Fruit fly (Drosophila melanogaster) whole organism, embryonic: ENCODE data around the gene kek4.
A peak's percentile ranks its signal among the peaks of the same experiment; 100 is the strongest.

Source experiments
- Antp ChIP-seq: fragments of 200-800 bp; sonication (Bioruptor generic); optimal IDR thresholded peaks from 3 replicates; lab custom pipeline; 2016; ENCODE audit warnings: missing biosample characterization, missing genetic modification characterization
- Atf6 ChIP-seq: fragments of 200-800 bp; sonication (Bioruptor generic); IDR thresholded peaks from 2 replicates; pipeline ENCODE4 v1.3.6; 2022; ENCODE audit warnings: missing biosample characterization, missing genetic modification characterization
- B-H1 ChIP-seq: fragments of 200-800 bp; sonication (Bioruptor generic); IDR thresholded peaks from 3 replicates; pipeline ENCODE4 v1.3.6; 2022; ENCODE audit warnings: missing biosample characterization, missing genetic modification characterization
- CG10267 ChIP-seq: fragments of 200-800 bp; sonication (Bioruptor generic); optimal IDR thresholded peaks from 2 replicates; lab custom pipeline; 2018; ENCODE audit warnings: missing biosample characterization, mild to moderate bottlenecking, missing genetic modification characterization, moderate library complexity
- CG10431 ChIP-seq: fragments of 200-800 bp; sonication (Bioruptor generic); optimal IDR thresholded peaks from 3 replicates; lab custom pipeline; 2018; ENCODE audit warnings: missing biosample characterization, mild to moderate bottlenecking, missing genetic modification characterization
- CG10543 ChIP-seq: fragments of 200-800 bp; sonication (Bioruptor generic); optimal IDR thresholded peaks from 3 replicates; lab custom pipeline; 2017; ENCODE audit warnings: missing biosample characterization, mild to moderate bottlenecking, missing genetic modification characterization, moderate library complexity
- CG11456 ChIP-seq: fragments of 200-800 bp; sonication (Bioruptor generic); IDR thresholded peaks from 3 replicates; pipeline ENCODE4 v1.3.6; 2022; ENCODE audit warnings: missing biosample characterization, missing genetic modification characterization
- CG13296 ChIP-seq: fragments of 200-800 bp; sonication (Bioruptor generic); optimal IDR thresholded peaks from 3 replicates; lab custom pipeline; 2018; ENCODE audit warnings: missing biosample characterization, mild to moderate bottlenecking, missing genetic modification characterization
- CG13894 ChIP-seq: fragments of 200-800 bp; sonication (Bioruptor generic); optimal IDR thresholded peaks from 3 replicates; lab custom pipeline; 2018; ENCODE audit warnings: missing biosample characterization, mild to moderate bottlenecking, missing genetic modification characterization, moderate library complexity
- CG15479 ChIP-seq: fragments of 200-800 bp; sonication (Bioruptor generic); optimal IDR thresholded peaks from 3 replicates; lab custom pipeline; 2019; ENCODE audit warnings: missing biosample characterization, mild to moderate bottlenecking, missing genetic modification characterization, moderate library complexity
- CG16813 ChIP-seq: fragments of 200-800 bp; sonication (Bioruptor generic); IDR thresholded peaks from 3 replicates; pipeline ENCODE4 v1.3.6; 2022; ENCODE audit warnings: missing biosample characterization, missing genetic modification characterization; ENCODE audit not compliant: partially characterized antibody
- CG2120 ChIP-seq: fragments of 200-800 bp; sonication (Bioruptor generic); optimal IDR thresholded peaks from 3 replicates; lab custom pipeline; 2016; ENCODE audit warnings: missing biosample characterization, missing genetic modification characterization
- CG31365 ChIP-seq: fragments of 200-800 bp; sonication (Bioruptor generic); optimal IDR thresholded peaks from 2 replicates; lab custom pipeline; 2018; ENCODE audit warnings: missing biosample characterization, mild to moderate bottlenecking, missing genetic modification characterization
- CG3163 ChIP-seq: fragments of 200-800 bp; sonication (Bioruptor generic); optimal IDR thresholded peaks from 3 replicates; lab custom pipeline; 2016; ENCODE audit warnings: missing biosample characterization, missing genetic modification characterization
- CG34376 ChIP-seq: fragments of 200-800 bp; sonication (Bioruptor generic); optimal IDR thresholded peaks from 2 replicates; lab custom pipeline; 2018; ENCODE audit warnings: missing biosample characterization, mild to moderate bottlenecking, missing genetic modification characterization
- CG3838 ChIP-seq: fragments of 200-800 bp; sonication (Bioruptor generic); optimal IDR thresholded peaks from 3 replicates; lab custom pipeline; 2016; ENCODE audit warnings: missing biosample characterization, missing genetic modification characterization
- CG7745 ChIP-seq: fragments of 200-800 bp; sonication (Bioruptor generic); optimal IDR thresholded peaks from 2 replicates; lab custom pipeline; 2018; ENCODE audit warnings: missing biosample characterization, mild to moderate bottlenecking, missing genetic modification characterization, moderate library complexity
- CG8290 ChIP-seq, 3 experiments: fragments of 200-800 bp; sonication (Bioruptor generic); optimal IDR thresholded peaks; 2 replicates each; lab custom pipeline; 2016 to 2019; ENCODE audit warnings: missing biosample characterization in 3 of 3, missing genetic modification characterization in 3 of 3, mild to moderate bottlenecking in 2 of 3, moderate library complexity in 1 of 3
- CG9437 ChIP-seq: fragments of 200-800 bp; sonication (Bioruptor generic); optimal IDR thresholded peaks from 2 replicates; lab custom pipeline; 2018; ENCODE audit warnings: missing biosample characterization, mild to moderate bottlenecking, missing genetic modification characterization
- CkIIα-i1 ChIP-seq: fragments of 200-800 bp; sonication (Bioruptor generic); IDR thresholded peaks from 2 replicates; pipeline ENCODE4 v1.3.6; 2022; ENCODE audit warnings: missing biosample characterization, missing genetic modification characterization
- Dll ChIP-seq: fragments of 200-800 bp; sonication (Bioruptor generic); IDR thresholded peaks from 4 replicates; pipeline ENCODE4 v1.3.6; 2022; ENCODE audit warnings: missing biosample characterization, missing genetic modification characterization; ENCODE audit not compliant: partially characterized antibody
- H2.0 ChIP-seq: fragments of 200-800 bp; sonication (Bioruptor generic); IDR thresholded peaks from 2 replicates; pipeline ENCODE4 v1.3.6; 2022; ENCODE audit warnings: missing biosample characterization, missing genetic modification characterization
- NC2β ChIP-seq: fragments of 200-800 bp; sonication (Bioruptor generic); optimal IDR thresholded peaks from 2 replicates; lab custom pipeline; 2016; ENCODE audit warnings: missing biosample characterization, missing genetic modification characterization
- Nf-YB ChIP-seq: fragments of 200-800 bp; sonication (Bioruptor generic); optimal IDR thresholded peaks from 3 replicates; lab custom pipeline; 2019; ENCODE audit warnings: missing biosample characterization, mild to moderate bottlenecking, missing genetic modification characterization, moderate library complexity
- NfI ChIP-seq: fragments of 200-800 bp; sonication (Bioruptor generic); optimal IDR thresholded peaks from 3 replicates; lab custom pipeline; 2018; ENCODE audit warnings: missing biosample characterization, mild to moderate bottlenecking, missing genetic modification characterization, moderate library complexity
- Opbp ChIP-seq: fragments of 200-800 bp; sonication (Bioruptor generic); IDR thresholded peaks from 3 replicates; pipeline ENCODE4 v1.3.6; 2022; ENCODE audit warnings: missing biosample characterization, missing genetic modification characterization; ENCODE audit not compliant: partially characterized antibody
- Sry-β ChIP-seq: fragments of 200-800 bp; sonication (Bioruptor generic); optimal IDR thresholded peaks from 2 replicates; lab custom pipeline; 2018; ENCODE audit warnings: missing biosample characterization, mild to moderate bottlenecking, missing genetic modification characterization, moderate library complexity
- Sry-δ ChIP-seq: fragments of 200-800 bp; sonication (Bioruptor generic); optimal IDR thresholded peaks from 2 replicates; lab custom pipeline; 2016; ENCODE audit warnings: missing biosample characterization, missing genetic modification characterization
- TFAM ChIP-seq: fragments of 200-800 bp; sonication (Bioruptor generic); optimal IDR thresholded peaks from 2 replicates; lab custom pipeline; 2017; ENCODE audit warnings: missing biosample characterization, missing genetic modification characterization, inconsistent platforms
- al ChIP-seq: fragments of 200-800 bp; sonication (Bioruptor generic); IDR thresholded peaks from 2 replicates; pipeline ENCODE4 v1.3.6; 2022; ENCODE audit warnings: missing biosample characterization, missing genetic modification characterization
- amos ChIP-seq: fragments of 200-800 bp; sonication (Bioruptor generic); IDR thresholded peaks from 2 replicates; pipeline ENCODE4 v1.3.6; 2022; ENCODE audit warnings: missing biosample characterization, missing genetic modification characterization; ENCODE audit not compliant: partially characterized antibody
- bbx ChIP-seq: fragments of 200-800 bp; sonication (Bioruptor generic); IDR thresholded peaks from 2 replicates; pipeline ENCODE4 v1.3.6; 2022; ENCODE audit warnings: missing biosample characterization, missing genetic modification characterization; ENCODE audit not compliant: partially characterized antibody
- cad ChIP-seq: fragments of >200 bp; optimal IDR thresholded peaks from 2 replicates; lab custom pipeline; 2017; ENCODE audit warnings: missing biosample characterization, missing genetic modification characterization
- crc ChIP-seq: fragments of 200-800 bp; sonication (Bioruptor generic); optimal IDR thresholded peaks from 2 replicates; lab custom pipeline; 2016; ENCODE audit warnings: missing biosample characterization, missing genetic modification characterization
- croc ChIP-seq: fragments of 200-800 bp; sonication (Bioruptor generic); conservative IDR thresholded peaks from 3 replicates; pipeline ENCODE4 v1.3.6; 2022; ENCODE audit warnings: missing biosample characterization, missing genetic modification characterization
- exex ChIP-seq: fragments of 200-800 bp; sonication (Bioruptor generic); optimal IDR thresholded peaks from 4 replicates; lab custom pipeline; 2018; ENCODE audit warnings: missing biosample characterization, mild to moderate bottlenecking, missing genetic modification characterization, moderate library complexity
- ham ChIP-seq: fragments of 200-800 bp; sonication (Bioruptor generic); IDR thresholded peaks from 2 replicates; pipeline ENCODE4 v1.3.6; 2022; ENCODE audit warnings: missing biosample characterization, missing genetic modification characterization
- hbn ChIP-seq: fragments of 200-800 bp; sonication (Bioruptor generic); IDR thresholded peaks from 2 replicates; pipeline ENCODE4 v1.3.6; 2022; ENCODE audit warnings: missing biosample characterization, missing genetic modification characterization; ENCODE audit not compliant: partially characterized antibody
- maf-S ChIP-seq: fragments of 200-800 bp; sonication (Bioruptor generic); optimal IDR thresholded peaks from 2 replicates; lab custom pipeline; 2016; ENCODE audit warnings: missing biosample characterization, missing genetic modification characterization
- oc ChIP-seq: fragments of 200-800 bp; sonication (Bioruptor generic); optimal IDR thresholded peaks from 2 replicates; lab custom pipeline; 2018; ENCODE audit warnings: missing biosample characterization, mild to moderate bottlenecking, missing genetic modification characterization, moderate library complexity
- sc ChIP-seq, 3 experiments: fragments of >200 bp in 2 of 3; fragments of 200-800 bp in 1 of 3; sonication (Bioruptor generic) in 1 of 3; optimal IDR thresholded peaks; 2 replicates in 2 of 3; 3 replicates in 1 of 3; lab custom pipeline; 2017; ENCODE audit warnings: mild to moderate bottlenecking in 1 of 3, missing biosample characterization in 1 of 3, missing genetic modification characterization in 1 of 3, missing genetic modification reagents in 1 of 3
- sob ChIP-seq: fragments of 200-800 bp; sonication (Bioruptor generic); IDR thresholded peaks from 2 replicates; pipeline ENCODE4 v1.3.6; 2022; ENCODE audit warnings: missing biosample characterization, missing genetic modification characterization
- tap ChIP-seq: fragments of 200-800 bp; optimal IDR thresholded peaks from 3 replicates; lab custom pipeline; 2019; ENCODE audit warnings: missing biosample characterization, mild to moderate bottlenecking, missing genetic modification characterization, moderate library complexity
- tll ChIP-seq, 2 experiments: fragments of 200-800 bp in 1 of 2; fragments of >200 bp in 1 of 2; sonication (Bioruptor generic) in 1 of 2; optimal IDR thresholded peaks; 2 replicates each; lab custom pipeline; 2017 to 2019; ENCODE audit warnings: missing biosample characterization in 2 of 2, missing genetic modification characterization in 2 of 2, mild to moderate bottlenecking in 1 of 2, moderate library complexity in 1 of 2
- toy ChIP-seq: fragments of 200-800 bp; sonication (Bioruptor generic); IDR thresholded peaks from 2 replicates; pipeline ENCODE4 v1.3.6; 2022; ENCODE audit warnings: missing biosample characterization, missing genetic modification characterization
- unpg ChIP-seq: fragments of 200-800 bp; sonication (Bioruptor generic); optimal IDR thresholded peaks from 3 replicates; lab custom pipeline; 2018; ENCODE audit warnings: missing biosample characterization, mild to moderate bottlenecking, missing genetic modification characterization, moderate library complexity

The kek4 gene

dm6 chr2L:13164994-13165801, 50.0 kb downstream of the kek4 start, which contains the start of gene Sirt1 (continued):
- no peak for TF ChIP-seq maf-S (GFP tag; lab: Kevin White, UChicago)
- peak; percentile 63; the same call in 1 of the 2 replicates for TF ChIP-seq bbx (GFP tag; lab: Robert Waterston, UW)
- TF ChIP-seq CG10431 = peak; percentile 49
- no peak for TF ChIP-seq cad (GFP tag; lab: Kevin White, UChicago)
- TF ChIP-seq al (GFP tag; lab: Robert Waterston, UW) = peak; percentile 77
- peak; percentile 81 for TF ChIP-seq NfI (GFP tag; lab: Kevin White, UChicago)
- no peak for TF ChIP-seq CG3163 (GFP tag; lab: Kevin White, UChicago)
- peak; percentile 73 for TF ChIP-seq CG13894
- no peak for TF ChIP-seq CG3838 (GFP tag; lab: Kevin White, UChicago)
- no peak for TF ChIP-seq TFAM (GFP tag; lab: Kevin White, UChicago)
- peak; percentile 4 for TF ChIP-seq Sry-δ
- peak; percentile 0 for TF ChIP-seq Sry-β (GFP tag; lab: Kevin White, UChicago)
- no peak; the same call in 1 of the 2 replicates for TF ChIP-seq toy (GFP tag; lab: Robert Waterston, UW)
- peak; percentile 29 for TF ChIP-seq CG31365
- TF ChIP-seq CG15479 (GFP tag; lab: Kevin White, UChicago) = no peak
- no peak for TF ChIP-seq hbn (GFP tag; lab: Robert Waterston, UW)
- TF ChIP-seq CG10267 (tag; lab: Kevin White, UChicago) = peak; percentile 77
- TF ChIP-seq sc (optimal IDR thresholded peaks at IDR 0.05; lab: Kevin White, UChicago) = no peak
- peak; percentile 84 for TF ChIP-seq sc (GFP tag; optimal IDR thresholded peaks at IDR 0.05; lab: Kevin White, UChicago)
- no peak for TF ChIP-seq tll (GFP tag; optimal IDR thresholded peaks at IDR 0.05; lab: Kevin White, UChicago)
- TF ChIP-seq CG13296 (GFP tag; lab: Kevin White, UChicago) = peak; percentile 80
- no peak for TF ChIP-seq ham (GFP tag; lab: Robert Waterston, UW)
- TF ChIP-seq CG11456 (GFP tag; lab: Robert Waterston, UW) = peak; percentile 67; the same call in 2 of the 3 replicates
- peak; percentile 83 for TF ChIP-seq CG8290 (GFP tag; optimal IDR thresholded peaks at IDR 0.05; lab: Kevin White, UChicago)
- peak; percentile 2 to 7 for TF ChIP-seq CG8290 (tag; optimal IDR thresholded peaks at IDR 0.05; lab: Kevin White, UChicago)
- peak; percentile 82 for TF ChIP-seq unpg (GFP tag; lab: Kevin White, UChicago)
- TF ChIP-seq exex (tag; lab: Kevin White, UChicago) = no peak
- TF ChIP-seq Nf-YB (GFP tag; lab: Kevin White, UChicago) = peak; percentile 76
- peak; percentile 61; the same call in 1 of the 2 replicates for TF ChIP-seq sob (GFP tag; lab: Robert Waterston, UW)
- peak; percentile 31 for TF ChIP-seq Antp (GFP tag; lab: Kevin White, UChicago)
- TF ChIP-seq NC2β (GFP tag; lab: Kevin White, UChicago) = no peak
- peak; percentile 75 for TF ChIP-seq croc (GFP tag; lab: Robert Waterston, UW)
- TF ChIP-seq amos (GFP tag; lab: Robert Waterston, UW) = peak; percentile 4; the same call in 1 of the 2 replicates
- TF ChIP-seq Atf6 (GFP tag; lab: Robert Waterston, UW) = peak; percentile 75
- peak; percentile 43; the same call in 1 of the 3 replicates for TF ChIP-seq Opbp (GFP tag; lab: Robert Waterston, UW)
- TF ChIP-seq crc (GFP tag; lab: Kevin White, UChicago) = no peak
- peak; percentile 62 for TF ChIP-seq tap
- 0 out of 3 replicates have a peak, but pooled peaks have one; percentile 20 for TF ChIP-seq CG16813 (GFP tag; lab: Robert Waterston, UW)
- peak; percentile 85 for TF ChIP-seq CG2120 (GFP tag; lab: Kevin White, UChicago)
- peak; percentile 43 for TF ChIP-seq CG34376 (GFP tag; lab: Kevin White, UChicago)
- peak; percentile 73 for TF ChIP-seq CG10543 (GFP tag; lab: Kevin White, UChicago)
- no peak for TF ChIP-seq CG7745 (tag; lab: Kevin White, UChicago)
- peak; percentile 68 for TF ChIP-seq H2.0
- no peak for TF ChIP-seq oc (tag; lab: Kevin White, UChicago)
- TF ChIP-seq Dll (GFP tag; lab: Robert Waterston, UW) = no peak; the same call in 3 of the 4 replicates
- TF ChIP-seq B-H1 (GFP tag; lab: Robert Waterston, UW) = peak; percentile 65
- no peak for TF ChIP-seq CkIIα-i1 (GFP tag; lab: Robert Waterston, UW)
- peak; percentile 94 for TF ChIP-seq CG9437
